Fruit fly (Drosophila melanogaster) whole organism, embryonic: Measurements from ENCODE around the gene CG6569.
A peak's percentile ranks its signal among the peaks of the same experiment; 100 is the strongest.

Source experiments
- B-H2 ChIP-seq: fragments of 200-800 bp; sonication (Bioruptor generic); optimal IDR thresholded peaks from 2 replicates; lab custom pipeline; 2018; ENCODE audit warnings: missing biosample characterization, mild to moderate bottlenecking, missing genetic modification characterization
- Blimp-1 ChIP-seq: fragments of 200-800 bp; sonication (Bioruptor generic); optimal IDR thresholded peaks from 3 replicates; lab custom pipeline; 2018; ENCODE audit warnings: missing biosample characterization, missing genetic modification characterization, mild to moderate bottlenecking, moderate library complexity, missing genetic modification reagents
- CG10431 ChIP-seq: fragments of 200-800 bp; sonication (Bioruptor generic); optimal IDR thresholded peaks from 3 replicates; lab custom pipeline; 2018; ENCODE audit warnings: missing biosample characterization, mild to moderate bottlenecking, missing genetic modification characterization
- CG13624 ChIP-seq: fragments of 200-800 bp; sonication (Bioruptor generic); optimal IDR thresholded peaks from 2 replicates; lab custom pipeline; 2016; ENCODE audit warnings: missing biosample characterization, missing genetic modification characterization
- CG14860 ChIP-seq: fragments of 200-800 bp; sonication (Bioruptor generic); IDR thresholded peaks from 3 replicates; pipeline ENCODE4 v1.3.6; 2022; ENCODE audit warnings: missing biosample characterization, missing genetic modification characterization; ENCODE audit not compliant: partially characterized antibody
- CG16813 ChIP-seq: fragments of 200-800 bp; sonication (Bioruptor generic); IDR thresholded peaks from 3 replicates; pipeline ENCODE4 v1.3.6; 2022; ENCODE audit warnings: missing biosample characterization, missing genetic modification characterization; ENCODE audit not compliant: partially characterized antibody
- CG17328 ChIP-seq: fragments of 200-800 bp; sonication (Bioruptor generic); IDR thresholded peaks from 2 replicates; pipeline ENCODE4 v1.3.6; 2022; ENCODE audit warnings: missing biosample characterization, missing genetic modification characterization
- CG2199 ChIP-seq: fragments of 200-800 bp; sonication (Bioruptor generic); IDR thresholded peaks from 3 replicates; pipeline ENCODE4 v1.3.6; 2022; ENCODE audit warnings: missing biosample characterization, missing genetic modification characterization
- CG33213 ChIP-seq: fragments of 200-800 bp; sonication (Bioruptor generic); optimal IDR thresholded peaks from 3 replicates; lab custom pipeline; 2016; ENCODE audit warnings: missing biosample characterization, missing genetic modification characterization
- CG3838 ChIP-seq: fragments of 200-800 bp; sonication (Bioruptor generic); optimal IDR thresholded peaks from 3 replicates; lab custom pipeline; 2016; ENCODE audit warnings: missing biosample characterization, missing genetic modification characterization
- CG6272 ChIP-seq: fragments of 200-800 bp; sonication (Bioruptor generic); IDR thresholded peaks from 2 replicates; pipeline ENCODE4 v1.3.6; 2022; ENCODE audit warnings: missing biosample characterization, missing genetic modification characterization
- CG6791 ChIP-seq: fragments of 200-800 bp; sonication (Bioruptor generic); IDR thresholded peaks from 3 replicates; pipeline ENCODE4 v1.3.6; 2022; ENCODE audit warnings: missing biosample characterization, missing genetic modification characterization; ENCODE audit not compliant: partially characterized antibody
- CG6813 ChIP-seq: fragments of 200-800 bp; sonication (Bioruptor generic); optimal IDR thresholded peaks from 2 replicates; lab custom pipeline; 2017; ENCODE audit warnings: missing biosample characterization, missing genetic modification characterization, mild to moderate bottlenecking, moderate library complexity, missing genetic modification reagents
- CG7963 ChIP-seq: fragments of 200-800 bp; sonication (Bioruptor generic); IDR thresholded peaks from 3 replicates; pipeline ENCODE4 v1.3.6; 2022; ENCODE audit warnings: missing biosample characterization, missing genetic modification characterization; ENCODE audit not compliant: partially characterized antibody
- CTCF ChIP-seq: fragments of 200-800 bp; sonication (Bioruptor generic); optimal IDR thresholded peaks from 2 replicates; lab custom pipeline; 2017; ENCODE audit warnings: missing biosample characterization, mild to moderate bottlenecking, missing genetic modification characterization, moderate library complexity
- ERR ChIP-seq: fragments of 200-800 bp; sonication (Bioruptor generic); optimal IDR thresholded peaks from 2 replicates; lab custom pipeline; 2016; ENCODE audit warnings: missing biosample characterization, missing genetic modification characterization
- Ets65A ChIP-seq: fragments of 200-800 bp; sonication (Bioruptor generic); peaks from one replicate; lab custom pipeline; 2016; ENCODE audit warnings: missing biosample characterization, missing genetic modification characterization
- Fer2 ChIP-seq: fragments of 200-800 bp; sonication (Bioruptor generic); optimal IDR thresholded peaks from 2 replicates; lab custom pipeline; 2018; ENCODE audit warnings: missing biosample characterization, mild to moderate bottlenecking, missing genetic modification characterization, moderate library complexity
- Hey ChIP-seq: fragments of 200-800 bp; sonication (Bioruptor generic); optimal IDR thresholded peaks from 3 replicates; lab custom pipeline; 2018; ENCODE audit warnings: missing biosample characterization, mild to moderate bottlenecking, missing genetic modification characterization
- Hmr ChIP-seq: fragments of 200-800 bp; sonication (Bioruptor generic); optimal IDR thresholded peaks from 3 replicates; lab custom pipeline; 2017; ENCODE audit warnings: mild to moderate bottlenecking, missing biosample characterization, missing genetic modification reagents, missing genetic modification characterization
- Hr39 ChIP-seq: fragments of >200 bp; optimal IDR thresholded peaks from 2 replicates; lab custom pipeline; 2017
- Neu2 ChIP-seq: fragments of 200-800 bp; sonication (Bioruptor generic); optimal IDR thresholded peaks from 3 replicates; lab custom pipeline; 2016; ENCODE audit warnings: missing biosample characterization, missing genetic modification characterization, borderline replicate concordance
- Oli ChIP-seq: fragments of 200-800 bp; sonication (Bioruptor generic); optimal IDR thresholded peaks from 2 replicates; lab custom pipeline; 2018; ENCODE audit warnings: missing biosample characterization, mild to moderate bottlenecking, missing genetic modification characterization, moderate library complexity
- Opbp ChIP-seq: fragments of 200-800 bp; sonication (Bioruptor generic); IDR thresholded peaks from 3 replicates; pipeline ENCODE4 v1.3.6; 2022; ENCODE audit warnings: missing biosample characterization, missing genetic modification characterization; ENCODE audit not compliant: partially characterized antibody
- Pdp1 ChIP-seq, 2 experiments: fragments of 200-800 bp; sonication (Bioruptor generic); optimal IDR thresholded peaks; 3 replicates each; lab custom pipeline; 2016; ENCODE audit warnings: missing biosample characterization in 2 of 2, missing genetic modification characterization in 2 of 2, mild to moderate bottlenecking in 1 of 2, moderate library complexity in 1 of 2
- Rfx ChIP-seq: fragments of 200-800 bp; sonication (Bioruptor generic); IDR thresholded peaks from 2 replicates; pipeline ENCODE4 v1.3.6; 2022; ENCODE audit warnings: missing biosample characterization, missing genetic modification characterization
- Sry-β ChIP-seq: fragments of 200-800 bp; sonication (Bioruptor generic); optimal IDR thresholded peaks from 2 replicates; lab custom pipeline; 2018; ENCODE audit warnings: missing biosample characterization, mild to moderate bottlenecking, missing genetic modification characterization, moderate library complexity
- Sry-δ ChIP-seq: fragments of 200-800 bp; sonication (Bioruptor generic); optimal IDR thresholded peaks from 2 replicates; lab custom pipeline; 2016; ENCODE audit warnings: missing biosample characterization, missing genetic modification characterization
- cg ChIP-seq: fragments of 200-800 bp; sonication (Bioruptor generic); optimal IDR thresholded peaks from 3 replicates; lab custom pipeline; 2019; ENCODE audit warnings: missing biosample characterization, mild to moderate bottlenecking, missing genetic modification characterization, moderate library complexity
- lab ChIP-seq: fragments of 200-800 bp; sonication (Bioruptor generic); optimal IDR thresholded peaks from 3 replicates; lab custom pipeline; 2017; ENCODE audit warnings: missing biosample characterization, missing genetic modification characterization, mild to moderate bottlenecking, moderate library complexity, missing genetic modification reagents
- lov ChIP-seq, 2 experiments: fragments of 200-800 bp in 1 of 2; fragments of >200 bp in 1 of 2; sonication (Bioruptor generic) in 1 of 2; IDR thresholded peaks in 1 of 2; optimal IDR thresholded peaks in 1 of 2; 2 replicates in 1 of 2; 3 replicates in 1 of 2; pipeline versions ENCODE4 v1.3.6 to Lab custom; 2017 to 2022; ENCODE audit warnings: missing biosample characterization in 1 of 2, missing genetic modification characterization in 1 of 2
- maf-S ChIP-seq: fragments of 200-800 bp; sonication (Bioruptor generic); optimal IDR thresholded peaks from 2 replicates; lab custom pipeline; 2016; ENCODE audit warnings: missing biosample characterization, missing genetic modification characterization
- nerfin-1 ChIP-seq: fragments of 200-800 bp; sonication (Bioruptor generic); optimal IDR thresholded peaks from 3 replicates; lab custom pipeline; 2019; ENCODE audit warnings: missing biosample characterization, mild to moderate bottlenecking, missing genetic modification characterization, moderate library complexity
- odd ChIP-seq: fragments of 200-800 bp; sonication (Bioruptor generic); optimal IDR thresholded peaks from 2 replicates; lab custom pipeline; 2017; ENCODE audit warnings: missing biosample characterization, mild to moderate bottlenecking, missing genetic modification characterization
- pros ChIP-seq: fragments of 200-800 bp; sonication (Bioruptor generic); optimal IDR thresholded peaks from 3 replicates; lab custom pipeline; 2019; ENCODE audit warnings: missing biosample characterization, mild to moderate bottlenecking, missing genetic modification characterization, moderate library complexity
- sim ChIP-seq: fragments of 200-800 bp; sonication (Bioruptor generic); IDR thresholded peaks from 2 replicates; pipeline ENCODE4 v1.3.6; 2022; ENCODE audit warnings: missing biosample characterization, missing genetic modification characterization
- twi ChIP-seq: fragments of 200-800 bp; optimal IDR thresholded peaks from 2 replicates; lab custom pipeline; 2019; ENCODE audit warnings: missing biosample characterization, mild to moderate bottlenecking, missing genetic modification characterization, moderate library complexity
- unc-4 ChIP-seq: fragments of 200-800 bp; sonication (Bioruptor generic); IDR thresholded peaks from 2 replicates; pipeline ENCODE4 v1.3.6; 2022; ENCODE audit warnings: missing biosample characterization, missing genetic modification characterization; ENCODE audit not compliant: partially characterized antibody
- wek ChIP-seq: fragments of 200-800 bp; sonication (Bioruptor generic); optimal IDR thresholded peaks from 3 replicates; lab custom pipeline; 2018; ENCODE audit warnings: missing biosample characterization, mild to moderate bottlenecking, missing genetic modification characterization, moderate library complexity

The CG6569 gene

DNA sequence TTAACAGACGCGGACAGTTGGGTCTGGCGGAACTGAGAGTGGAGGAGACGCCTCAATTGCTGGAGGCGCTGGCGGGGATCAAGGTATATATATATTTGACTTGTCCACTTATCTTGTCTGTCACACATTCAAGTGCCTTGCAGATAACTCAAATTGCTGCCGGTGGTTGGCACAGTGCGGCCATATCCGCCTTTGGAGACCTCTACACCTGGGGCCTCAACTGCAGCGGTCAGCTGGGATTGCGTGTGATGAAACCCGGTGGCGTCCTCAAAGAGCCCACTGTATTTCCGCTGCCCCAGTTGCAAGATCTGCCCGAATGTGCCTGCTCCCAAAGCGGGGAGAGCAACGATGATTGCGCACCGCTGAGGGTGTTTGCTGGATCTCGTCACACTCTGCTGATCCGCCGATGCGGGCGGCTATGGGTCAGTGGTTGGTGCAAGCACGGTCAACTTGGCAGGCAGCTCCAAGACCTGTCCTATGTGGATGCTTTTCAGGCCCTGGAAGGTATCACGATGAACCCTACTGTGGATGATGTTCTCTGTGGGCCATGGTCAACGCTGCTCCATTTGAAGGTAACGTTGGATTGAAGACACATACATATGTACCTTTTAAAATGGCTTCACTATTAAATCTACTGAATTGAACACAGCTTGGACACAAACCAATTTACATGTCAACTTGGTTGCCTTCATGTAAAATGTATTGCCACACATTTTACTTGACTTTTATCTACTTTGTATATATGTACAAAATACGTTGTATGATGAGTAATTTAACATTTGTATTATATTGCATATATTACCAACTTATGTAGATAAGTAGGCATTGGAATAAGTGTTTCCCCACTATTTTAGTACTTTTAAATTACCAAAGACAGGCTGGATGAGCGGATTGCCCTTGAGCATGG is 21.2 kb upstream of the CG6569 start, which contains the start of gene CG43844 (continued):
- TF ChIP-seq CG14860 (GFP tag; lab: Robert Waterston, UW) (peak; percentile 34; the same call in 2 of the 3 replicates), wek (GFP tag; lab: Kevin White, UChicago) (no peak), CG13624 (GFP tag; lab: Kevin White, UChicago) (no peak), Oli (tag; lab: Kevin White, UChicago) (no peak), CG33213 (GFP tag; lab: Kevin White, UChicago) (peak; percentile 3), CG16813 (GFP tag; lab: Robert Waterston, UW) (peak; percentile 71), Ets65A (GFP tag; lab: Kevin White, UChicago) (peak; percentile 60), Neu2 (GFP tag; lab: Kevin White, UChicago) (no peak), CTCF (peak; percentile 84), CG6791 (GFP tag; lab: Robert Waterston, UW) (peak; percentile 70; the same call in 2 of the 3 replicates), lab (peak; percentile 14), CG3838 (GFP tag; lab: Kevin White, UChicago) (no peak), CG2199 (peak; percentile 80), nerfin-1 (tag; lab: Kevin White, UChicago) (no peak), Fer2 (tag; lab: Kevin White, UChicago) (no peak), Sry-δ (GFP tag; lab: Kevin White, UChicago) (peak; percentile 2), ERR (no peak), maf-S (no peak), CG10431 (no peak), sim (GFP tag; lab: Robert Waterston, UW) (no peak), Hey (tag; lab: Kevin White, UChicago) (peak; percentile 65), Pdp1 (GFP tag; optimal IDR thresholded peaks at IDR 0.05; lab: Kevin White, UChicago) (peak in 1 of 2 experiments; percentile 21), lov (optimal IDR thresholded peaks at IDR 0.05; lab: Kevin White, UChicago) (no peak), lov (GFP tag; IDR thresholded peaks at IDR 0.05; lab: Robert Waterston, UW) (no peak), cg (GFP tag; lab: Kevin White, UChicago) (peak; percentile 40), CG17328 (GFP tag; lab: Robert Waterston, UW) (no peak), Rfx (GFP tag; lab: Robert Waterston, UW) (peak; percentile 24; the same call in 1 of the 2 replicates), Blimp-1 (no peak), twi (tag; lab: Kevin White, UChicago) (no peak), CG7963 (GFP tag; lab: Robert Waterston, UW) (peak; percentile 34; the same call in 1 of the 3 replicates), CG6813 (no peak), odd (GFP tag; lab: Kevin White, UChicago) (no peak), Opbp (GFP tag; lab: Robert Waterston, UW) (peak; percentile 54; the same call in 2 of the 3 replicates), Hmr (GFP tag; lab: Kevin White, UChicago) (peak; percentile 37), B-H2 (GFP tag; lab: Kevin White, UChicago) (no peak), Hr39 (lab: Kevin White, UChicago) (no peak), CG6272 (GFP tag; lab: Robert Waterston, UW) (peak; percentile 20; the same call in 1 of the 2 replicates), Sry-β (GFP tag; lab: Kevin White, UChicago) (no peak), unc-4 (GFP tag; lab: Robert Waterston, UW) (0 out of 2 replicates have a peak, but pooled peaks have one; percentile 32), pros (GFP tag; lab: Kevin White, UChicago) (no peak)
